Worm (Caenorhabditis elegans) whole organism, L4 larva: Measurements from ENCODE around the gene polq-1.

Experiments
- F44E2.7 ChIP-seq: fragments of 200-800 bp; sonication (Bioruptor generic); IDR thresholded peaks from 2 replicates; pipeline ENCODE4 v2.1.2; 2022; ENCODE audit warnings: missing genetic modification characterization, missing compliant biosample characterization
- T26A8.4 ChIP-seq: fragments of 200-800 bp; sonication (Bioruptor generic); IDR thresholded peaks from 2 replicates; pipeline ENCODE4 v1.3.6; 2022; ENCODE audit warnings: missing genetic modification characterization, missing compliant biosample characterization
- Y48G9A.11 ChIP-seq: fragments of 200-800 bp; sonication (Bioruptor generic); IDR thresholded peaks from 2 replicates; pipeline ENCODE4 v1.3.6; 2022; ENCODE audit warnings: missing genetic modification reagents, missing genetic modification characterization, missing compliant biosample characterization
- ZK546.5 ChIP-seq, 2 experiments: sonication (generic microtip); optimal IDR thresholded peaks; 2 replicates each; lab custom pipeline; 2017; ENCODE audit warnings: missing biosample characterization in 2 of 2, missing genetic modification characterization in 2 of 2
- arid-1 ChIP-seq: fragments of 200-800 bp; sonication (Bioruptor generic); conservative IDR thresholded peaks from 2 replicates; pipeline ENCODE4 v1.3.6; 2022; ENCODE audit warnings: missing genetic modification reagents, missing genetic modification characterization, missing compliant biosample characterization
- attf-4 ChIP-seq: sonication (generic microtip); optimal IDR thresholded peaks from 3 replicates; lab custom pipeline; 2017; ENCODE audit warnings: missing biosample characterization, missing genetic modification characterization
- ceh-44 ChIP-seq: fragments of 200-800 bp; sonication (Bioruptor generic); IDR thresholded peaks from 2 replicates; pipeline ENCODE4 v1.3.6; 2022; ENCODE audit warnings: missing genetic modification reagents, missing genetic modification characterization, missing compliant biosample characterization
- ceh-82 ChIP-seq: sonication (generic microtip); optimal IDR thresholded peaks from 2 replicates; lab custom pipeline; 2017; ENCODE audit warnings: missing biosample characterization, missing genetic modification characterization
- ces-1 ChIP-seq: fragments of 150-350 bp; sonication (generic microtip); optimal IDR thresholded peaks from 4 replicates; lab custom pipeline; 2014; ENCODE audit warnings: missing biosample characterization, missing genetic modification reagents, missing genetic modification characterization
- cey-2 ChIP-seq: sonication (generic microtip); optimal IDR thresholded peaks from 3 replicates; lab custom pipeline; 2017; ENCODE audit warnings: missing genetic modification characterization, mild to moderate bottlenecking, missing compliant biosample characterization, antibody characterized with exemption, borderline replicate concordance; ENCODE audit not compliant: insufficient read depth
- ctbp-1 ChIP-seq: fragments of 200-800 bp; sonication (Bioruptor generic); IDR thresholded peaks from 2 replicates; pipeline ENCODE4 v1.3.6; 2022; ENCODE audit warnings: missing genetic modification reagents, missing genetic modification characterization, missing compliant biosample characterization
- daf-12 ChIP-seq: fragments of 150-350 bp; optimal IDR thresholded peaks from 2 replicates; lab custom pipeline; 2014; ENCODE audit warnings: missing biosample characterization, missing genetic modification reagents, missing genetic modification characterization
- daf-16 ChIP-seq, 3 experiments: sonication (generic microtip); optimal IDR thresholded peaks; 2 replicates each; lab custom pipeline; 2016 to 2017; ENCODE audit warnings: missing genetic modification characterization in 3 of 3, missing genetic modification reagents in 3 of 3, mild to moderate bottlenecking in 2 of 3, missing compliant biosample characterization in 2 of 3, missing biosample characterization in 1 of 3, moderate library complexity in 1 of 3
- dmd-8 ChIP-seq: fragments of 200-800 bp; sonication (Bioruptor generic); IDR thresholded peaks from 2 replicates; pipeline ENCODE4 v1.3.6; 2022; ENCODE audit warnings: missing genetic modification characterization, missing compliant biosample characterization
- dmd-9 ChIP-seq: fragments of 200-800 bp; sonication (Bioruptor generic); IDR thresholded peaks from 2 replicates; pipeline ENCODE4 v1.3.6; 2022; ENCODE audit warnings: missing genetic modification reagents, missing genetic modification characterization, missing compliant biosample characterization
- dve-1 ChIP-seq: sonication (generic microtip); optimal IDR thresholded peaks from 2 replicates; lab custom pipeline; 2017; ENCODE audit warnings: antibody characterized with exemption, mild to moderate bottlenecking, missing genetic modification characterization, missing compliant biosample characterization; ENCODE audit not compliant: insufficient read depth
- fkh-10 ChIP-seq: fragments of 150-350 bp; optimal IDR thresholded peaks from 2 replicates; lab custom pipeline; 2014; ENCODE audit warnings: missing biosample characterization, missing genetic modification reagents, missing genetic modification characterization
- gei-8 ChIP-seq: fragments of 200-800 bp; sonication (Bioruptor generic); optimal IDR thresholded peaks from 2 replicates; lab custom pipeline; 2018; ENCODE audit warnings: mild to moderate bottlenecking, missing genetic modification characterization, missing compliant biosample characterization
- hlh-11 ChIP-seq: fragments of 200-800 bp; sonication (Bioruptor generic); optimal IDR thresholded peaks from 2 replicates; lab custom pipeline; 2018; ENCODE audit warnings: mild to moderate bottlenecking, missing genetic modification characterization, missing compliant biosample characterization
- lin-39 ChIP-seq: fragments of 150-350 bp; optimal IDR thresholded peaks from 2 replicates; lab custom pipeline; 2014; ENCODE audit warnings: missing biosample characterization, missing genetic modification reagents, missing genetic modification characterization
- lsy-2 ChIP-seq, 2 experiments: fragments of 150-350 bp in 1 of 2; sonication (generic microtip) in 1 of 2; optimal IDR thresholded peaks; 2 replicates each; lab custom pipeline; 2014 to 2017; ENCODE audit warnings: missing biosample characterization in 2 of 2, missing genetic modification characterization in 2 of 2
- madf-5 ChIP-seq, 2 experiments: fragments of 200-800 bp; sonication (Bioruptor generic); IDR thresholded peaks; 2 replicates each; pipeline ENCODE4 v1.3.6; 2022; ENCODE audit warnings: missing compliant biosample characterization in 2 of 2, missing genetic modification characterization in 2 of 2
- mep-1 ChIP-seq: fragments of 150-350 bp; sonication (generic microtip); optimal IDR thresholded peaks from 3 replicates; lab custom pipeline; 2014; ENCODE audit warnings: missing biosample characterization, missing genetic modification characterization
- mes-2 ChIP-seq: sonication (generic microtip); optimal IDR thresholded peaks from 2 replicates; lab custom pipeline; 2016; ENCODE audit warnings: missing genotype, mild to moderate bottlenecking, missing genetic modification characterization, missing compliant biosample characterization; ENCODE audit not compliant: poor library complexity, severe bottlenecking
- nhr-102 ChIP-seq: sonication (generic microtip); optimal IDR thresholded peaks from 2 replicates; lab custom pipeline; 2016; ENCODE audit warnings: mild to moderate bottlenecking, missing genetic modification characterization, moderate library complexity, missing compliant biosample characterization
- nhr-111 ChIP-seq: fragments of 200-800 bp; sonication (Bioruptor generic); optimal IDR thresholded peaks from 2 replicates; lab custom pipeline; 2018; ENCODE audit warnings: mild to moderate bottlenecking, missing genetic modification characterization, missing compliant biosample characterization
- nhr-42 ChIP-seq: fragments of 200-800 bp; sonication (Bioruptor generic); IDR thresholded peaks from 2 replicates; pipeline ENCODE4 v1.3.6; 2022; ENCODE audit warnings: missing genetic modification characterization, missing compliant biosample characterization
- nhr-6 ChIP-seq: fragments of 150-350 bp; optimal IDR thresholded peaks from 2 replicates; lab custom pipeline; 2014; ENCODE audit warnings: missing biosample characterization, missing genetic modification characterization
- nhr-76 ChIP-seq: fragments of 150-350 bp; optimal IDR thresholded peaks from 2 replicates; lab custom pipeline; 2014; ENCODE audit warnings: missing biosample characterization, missing genetic modification characterization
- pqm-1 ChIP-seq: sonication (generic microtip); optimal IDR thresholded peaks from 2 replicates; lab custom pipeline; 2017; ENCODE audit warnings: missing biosample characterization, missing genetic modification characterization
- rbr-2 ChIP-seq: sonication (generic microtip); optimal IDR thresholded peaks from 2 replicates; lab custom pipeline; 2016; ENCODE audit warnings: missing genotype, missing genetic modification characterization, missing compliant biosample characterization
- set-16 ChIP-seq: fragments of 200-800 bp; sonication (Bioruptor generic); IDR thresholded peaks from 2 replicates; pipeline ENCODE4 v1.3.6; 2022; ENCODE audit warnings: missing genetic modification reagents, missing genetic modification characterization, missing compliant biosample characterization
- skn-1 ChIP-seq: fragments of 150-350 bp; optimal IDR thresholded peaks from 2 replicates; lab custom pipeline; 2014; ENCODE audit warnings: missing biosample characterization, missing genetic modification characterization
- snpc-1.2 ChIP-seq: fragments of 200-800 bp; sonication (Bioruptor generic); IDR thresholded peaks from 2 replicates; pipeline ENCODE4 v1.3.6; 2022; ENCODE audit warnings: missing genetic modification reagents, missing genetic modification characterization, missing compliant biosample characterization
- snpc-4 ChIP-seq: fragments of 150-350 bp; optimal IDR thresholded peaks from 2 replicates; lab custom pipeline; 2014; ENCODE audit warnings: missing biosample characterization, missing genetic modification characterization
- tag-97 ChIP-seq: fragments of 200-800 bp; sonication (Bioruptor generic); IDR thresholded peaks from 2 replicates; pipeline ENCODE4 v1.3.6; 2022; ENCODE audit warnings: missing genetic modification characterization, missing compliant biosample characterization
- unc-130 ChIP-seq: sonication (generic microtip); optimal IDR thresholded peaks from 2 replicates; lab custom pipeline; 2016; ENCODE audit warnings: missing genetic modification reagents, missing genetic modification characterization, missing compliant biosample characterization
- unc-39 ChIP-seq: sonication (generic microtip); optimal IDR thresholded peaks from 2 replicates; lab custom pipeline; 2017; ENCODE audit warnings: missing biosample characterization, missing genetic modification characterization
- unc-62 ChIP-seq, 3 experiments: fragments of 150-350 bp in 1 of 3; sonication (generic microtip); optimal IDR thresholded peaks in 2 of 3; peaks in 1 of 3; 1 replicate in 1 of 3; 2 replicates in 2 of 3; lab custom pipeline; 2014 to 2017; ENCODE audit warnings: missing biosample characterization in 3 of 3, missing genetic modification characterization in 3 of 3, missing genetic modification reagents in 3 of 3, missing genotype in 1 of 3
- zfp-2 ChIP-seq: sonication (generic microtip); optimal IDR thresholded peaks from 2 replicates; lab custom pipeline; 2016; ENCODE audit warnings: mild to moderate bottlenecking, missing genetic modification characterization, missing compliant biosample characterization
- zip-11 ChIP-seq: fragments of 200-800 bp; sonication (Bioruptor generic); IDR thresholded peaks from 2 replicates; pipeline ENCODE4 v1.3.6; 2022; ENCODE audit warnings: missing genetic modification characterization, missing compliant biosample characterization

The polq-1 gene

ce11 chrIII:5828065-5828464 lies 25.1 kb upstream of the polq-1 start (continued):
- TF ChIP-seq T26A8.4 (peak; percentile 31; the same call in 1 of the 2 replicates), zip-11 (GFP tag; lab: Robert Waterston, UW) (no peak), F44E2.7 (no peak), nhr-102 (no peak), fkh-10 (GFP tag; lab: Kevin White, UChicago) (no peak), unc-130 (GFP tag; lab: Kevin White, UChicago) (no peak), set-16 (GFP tag; lab: Robert Waterston, UW) (no peak), rbr-2 (tag; lab: Kevin White, UChicago) (no peak), cey-2 (tag; lab: Kevin White, UChicago) (no peak), ces-1 (GFP tag; lab: Kevin White, UChicago) (no peak), lin-39 (tag; lab: Kevin White, UChicago) (no peak), unc-62 (GFP tag; optimal IDR thresholded peaks at IDR 0.05 in 1 of 2; lab: Kevin White, UChicago) (no peak), unc-62 (tag; optimal IDR thresholded peaks at IDR 0.05; lab: Kevin White, UChicago) (no peak), arid-1 (GFP tag; lab: Robert Waterston, UW) (no peak), Y48G9A.11 (GFP tag; lab: Robert Waterston, UW) (0 out of 2 replicates have a peak, but pooled peaks have one; percentile 31), hlh-11 (tag; lab: Kevin White, UChicago) (peak; percentile 5), dve-1 (tag; lab: Kevin White, UChicago) (no peak), madf-5 (GFP tag; IDR thresholded peaks at IDR 0.05; lab: Robert Waterston, UW) (0 out of 4 replicates have a peak, but pooled peaks of 1 of the 2 experiments have one; percentile 56), nhr-6 (tag; lab: Kevin White, UChicago) (no peak), dmd-9 (GFP tag; lab: Robert Waterston, UW) (no peak), ceh-82 (no peak), tag-97 (GFP tag; lab: Robert Waterston, UW) (no peak), zfp-2 (no peak), nhr-76 (tag; lab: Kevin White, UChicago) (no peak), daf-12 (tag; lab: Kevin White, UChicago) (no peak), dmd-8 (GFP tag; lab: Robert Waterston, UW) (no peak), nhr-111 (GFP tag; lab: Kevin White, UChicago) (no peak), gei-8 (GFP tag; lab: Kevin White, UChicago) (no peak), skn-1 (no peak), nhr-42 (no peak), pqm-1 (no peak), daf-16 (GFP tag; optimal IDR thresholded peaks at IDR 0.05; lab: Kevin White, UChicago) (no peak), daf-16 (tag; optimal IDR thresholded peaks at IDR 0.05; lab: Kevin White, UChicago) (no peak), attf-4 (no peak), ceh-44 (GFP tag; lab: Robert Waterston, UW) (no peak), snpc-1.2 (no peak), unc-39 (tag; lab: Kevin White, UChicago) (no peak), snpc-4 (tag; lab: Kevin White, UChicago) (no peak), mep-1 (tag; lab: Kevin White, UChicago) (no peak)

- peak; percentile 72 for TF ChIP-seq ctbp-1 (GFP tag; lab: Robert Waterston, UW)
- TF ChIP-seq mes-2 (tag; lab: Kevin White, UChicago): peak; percentile 30
- peak in 1 of 2 experiments; percentile 24 for TF ChIP-seq lsy-2 (tag; optimal IDR thresholded peaks at IDR 0.05; lab: Kevin White, UChicago)
- no peak for TF ChIP-seq mep-1 (tag; lab: Kevin White, UChicago)
- TF ChIP-seq unc-62 (GFP tag; optimal IDR thresholded peaks at IDR 0.05 in 1 of 2; lab: Kevin White, UChicago): peak in 1 of 2 experiments; percentile 94
- no peak for TF ChIP-seq unc-62 (tag; optimal IDR thresholded peaks at IDR 0.05; lab: Kevin White, UChicago)
- TF ChIP-seq ZK546.5 (tag; optimal IDR thresholded peaks at IDR 0.05; lab: Kevin White, UChicago): no peak
- peak; percentile 64 for TF ChIP-seq ces-1 (GFP tag; lab: Kevin White, UChicago)
Observed at ce11 chrIII:5826895-5827437, 24.0 kb upstream of the polq-1 start.
